Fruit fly (Drosophila melanogaster) whole organism, embryonic: ENCODE results near the gene CG31189.
A peak's percentile ranks its signal among the peaks of the same experiment; 100 is the strongest.

ENCODE experiments used
- CG10274 ChIP-seq: fragments of 200-800 bp; sonication (Bioruptor generic); optimal IDR thresholded peaks from 3 replicates; lab custom pipeline; 2017; ENCODE audit warnings: missing biosample characterization, mild to moderate bottlenecking, missing genetic modification characterization
- CG10979 ChIP-seq: fragments of 200-800 bp; sonication (Bioruptor generic); optimal IDR thresholded peaks from 2 replicates; lab custom pipeline; 2018; ENCODE audit warnings: missing biosample characterization, mild to moderate bottlenecking, missing genetic modification characterization, moderate library complexity
- CG11560 ChIP-seq: fragments of 200-800 bp; sonication (Bioruptor generic); IDR thresholded peaks from 3 replicates; pipeline ENCODE4 v1.3.6; 2022; ENCODE audit warnings: missing biosample characterization, missing genetic modification characterization
- CG13123 ChIP-seq: fragments of 200-800 bp; sonication (Bioruptor generic); optimal IDR thresholded peaks from 2 replicates; lab custom pipeline; 2016; ENCODE audit warnings: missing biosample characterization, missing genetic modification characterization
- CG13775 ChIP-seq: fragments of 200-800 bp; sonication (Bioruptor generic); optimal IDR thresholded peaks from 3 replicates; lab custom pipeline; 2017; ENCODE audit warnings: missing biosample characterization, mild to moderate bottlenecking, missing genetic modification characterization
- CG14667 ChIP-seq: fragments of 200-800 bp; sonication (Bioruptor generic); IDR thresholded peaks from 2 replicates; pipeline ENCODE4 v1.3.6; 2022; ENCODE audit warnings: missing biosample characterization, missing genetic modification characterization
- CG30431 ChIP-seq: fragments of 200-800 bp; sonication (Bioruptor generic); optimal IDR thresholded peaks from 2 replicates; lab custom pipeline; 2017; ENCODE audit warnings: missing biosample characterization, missing genetic modification characterization
- CG3163 ChIP-seq: fragments of 200-800 bp; sonication (Bioruptor generic); optimal IDR thresholded peaks from 3 replicates; lab custom pipeline; 2016; ENCODE audit warnings: missing biosample characterization, missing genetic modification characterization
- CG3726 ChIP-seq: fragments of 200-800 bp; sonication (Bioruptor generic); IDR thresholded peaks from 3 replicates; pipeline ENCODE4, ENCODE4 v1.3.6; 2022; ENCODE audit warnings: missing biosample characterization, missing genetic modification characterization
- CG6683 ChIP-seq: fragments of 200-800 bp; sonication (Bioruptor generic); optimal IDR thresholded peaks from 2 replicates; lab custom pipeline; 2017; ENCODE audit warnings: missing biosample characterization, mild to moderate bottlenecking, missing genetic modification characterization, missing genetic modification reagents
- CG8924 ChIP-seq: fragments of 200-800 bp; optimal IDR thresholded peaks from 3 replicates; lab custom pipeline; 2019; ENCODE audit warnings: missing biosample characterization, mild to moderate bottlenecking, missing genetic modification characterization, moderate library complexity
- CG8944 ChIP-seq: fragments of 200-800 bp; sonication (Bioruptor generic); optimal IDR thresholded peaks from 3 replicates; lab custom pipeline; 2016; ENCODE audit warnings: missing biosample characterization, missing genetic modification characterization
- CG9437 ChIP-seq: fragments of 200-800 bp; sonication (Bioruptor generic); optimal IDR thresholded peaks from 2 replicates; lab custom pipeline; 2018; ENCODE audit warnings: missing biosample characterization, mild to moderate bottlenecking, missing genetic modification characterization
- CG9797 ChIP-seq: fragments of 200-800 bp; sonication (Bioruptor generic); optimal IDR thresholded peaks from 3 replicates; lab custom pipeline; 2018; ENCODE audit warnings: missing biosample characterization, mild to moderate bottlenecking, missing genetic modification characterization
- Dip2 ChIP-seq: fragments of 200-800 bp; sonication (Bioruptor generic); IDR thresholded peaks from 2 replicates; pipeline ENCODE4 v1.3.6; 2022; ENCODE audit warnings: missing biosample characterization, missing genetic modification characterization
- Ets65A ChIP-seq: fragments of 200-800 bp; sonication (Bioruptor generic); peaks from one replicate; lab custom pipeline; 2016; ENCODE audit warnings: missing biosample characterization, missing genetic modification characterization
- GATAe ChIP-seq: fragments of 200-800 bp; sonication (Bioruptor generic); conservative IDR thresholded peaks from 2 replicates; pipeline ENCODE4 v1.3.6; 2022; ENCODE audit warnings: missing biosample characterization, missing genetic modification characterization
- Hey ChIP-seq: fragments of 200-800 bp; sonication (Bioruptor generic); optimal IDR thresholded peaks from 3 replicates; lab custom pipeline; 2018; ENCODE audit warnings: missing biosample characterization, mild to moderate bottlenecking, missing genetic modification characterization
- Hmx ChIP-seq: fragments of 200-800 bp; sonication (Bioruptor generic); optimal IDR thresholded peaks from 2 replicates; lab custom pipeline; 2016; ENCODE audit warnings: missing biosample characterization, missing genetic modification characterization
- Hr78 ChIP-seq, 2 experiments: fragments of 200-800 bp in 1 of 2; fragments of >200 bp in 1 of 2; sonication (Bioruptor generic) in 1 of 2; optimal IDR thresholded peaks; 2 replicates each; lab custom pipeline; 2017 to 2019; ENCODE audit warnings: missing biosample characterization in 2 of 2, missing genetic modification characterization in 2 of 2, mild to moderate bottlenecking in 1 of 2, moderate library complexity in 1 of 2
- MTF-1 ChIP-seq: fragments of 200-800 bp; sonication (Bioruptor generic); optimal IDR thresholded peaks from 2 replicates; lab custom pipeline; 2018; ENCODE audit warnings: missing biosample characterization, mild to moderate bottlenecking, missing genetic modification characterization, borderline replicate concordance
- Mad ChIP-seq: fragments of 200-800 bp; sonication (Bioruptor generic); optimal IDR thresholded peaks from 2 replicates; lab custom pipeline; 2016; ENCODE audit warnings: missing biosample characterization, missing genetic modification characterization
- Nf-YB ChIP-seq: fragments of 200-800 bp; sonication (Bioruptor generic); optimal IDR thresholded peaks from 3 replicates; lab custom pipeline; 2019; ENCODE audit warnings: missing biosample characterization, mild to moderate bottlenecking, missing genetic modification characterization, moderate library complexity
- Nf-YC ChIP-seq: fragments of 200-800 bp; optimal IDR thresholded peaks from 3 replicates; lab custom pipeline; 2019; ENCODE audit warnings: missing biosample characterization, mild to moderate bottlenecking, missing genetic modification characterization, moderate library complexity
- Oli ChIP-seq: fragments of 200-800 bp; sonication (Bioruptor generic); optimal IDR thresholded peaks from 2 replicates; lab custom pipeline; 2018; ENCODE audit warnings: missing biosample characterization, mild to moderate bottlenecking, missing genetic modification characterization, moderate library complexity
- Pdp1 ChIP-seq, 2 experiments: fragments of 200-800 bp; sonication (Bioruptor generic); optimal IDR thresholded peaks; 3 replicates each; lab custom pipeline; 2016; ENCODE audit warnings: missing biosample characterization in 2 of 2, missing genetic modification characterization in 2 of 2, mild to moderate bottlenecking in 1 of 2, moderate library complexity in 1 of 2
- Rfx ChIP-seq: fragments of 200-800 bp; sonication (Bioruptor generic); IDR thresholded peaks from 2 replicates; pipeline ENCODE4 v1.3.6; 2022; ENCODE audit warnings: missing biosample characterization, missing genetic modification characterization
- Spps ChIP-seq: fragments of 200-800 bp; sonication (Bioruptor generic); optimal IDR thresholded peaks from 2 replicates; lab custom pipeline; 2018; ENCODE audit warnings: missing biosample characterization, mild to moderate bottlenecking, missing genetic modification characterization
- Stat92E ChIP-seq, 3 experiments: fragments of >200 bp in 2 of 3; fragments of 200-800 bp in 1 of 3; sonication (Bioruptor generic) in 1 of 3; optimal IDR thresholded peaks; 2 replicates each; lab custom pipeline; 2017 to 2019; ENCODE audit warnings: missing biosample characterization in 3 of 3, missing genetic modification characterization in 3 of 3, mild to moderate bottlenecking in 1 of 3, moderate library complexity in 1 of 3
- Taf1 ChIP-seq: fragments of 200-800 bp; sonication (Bioruptor generic); IDR thresholded peaks from 2 replicates; pipeline ENCODE4 v1.3.6; 2022; ENCODE audit warnings: missing biosample characterization, missing genetic modification characterization
- ac ChIP-seq: fragments of 200-800 bp; sonication (Bioruptor generic); optimal IDR thresholded peaks from 3 replicates; lab custom pipeline; 2017; ENCODE audit warnings: missing biosample characterization, mild to moderate bottlenecking, missing genetic modification characterization
- aop ChIP-seq: fragments of 200-800 bp; sonication (Bioruptor generic); IDR thresholded peaks from 2 replicates; pipeline ENCODE4 v1.3.6; 2022; ENCODE audit warnings: missing biosample characterization, missing genetic modification characterization
- cg ChIP-seq: fragments of 200-800 bp; sonication (Bioruptor generic); optimal IDR thresholded peaks from 3 replicates; lab custom pipeline; 2019; ENCODE audit warnings: missing biosample characterization, mild to moderate bottlenecking, missing genetic modification characterization, moderate library complexity
- chinmo ChIP-seq: fragments of 200-800 bp; sonication (Bioruptor generic); IDR thresholded peaks from 4 replicates; pipeline ENCODE4 v1.3.6; 2022; ENCODE audit warnings: missing biosample characterization, missing genetic modification characterization; ENCODE audit not compliant: partially characterized antibody
- crc ChIP-seq: fragments of 200-800 bp; sonication (Bioruptor generic); optimal IDR thresholded peaks from 2 replicates; lab custom pipeline; 2016; ENCODE audit warnings: missing biosample characterization, missing genetic modification characterization
- dmrt99B ChIP-seq: fragments of 200-800 bp; sonication (Bioruptor generic); optimal IDR thresholded peaks from 2 replicates; lab custom pipeline; 2018; ENCODE audit warnings: missing biosample characterization, mild to moderate bottlenecking, missing genetic modification characterization, moderate library complexity
- ems ChIP-seq: fragments of 200-800 bp; sonication (Bioruptor generic); optimal IDR thresholded peaks from 3 replicates; lab custom pipeline; 2016; ENCODE audit warnings: missing biosample characterization, missing genetic modification characterization
- en ChIP-seq: fragments of 200-800 bp; sonication (Bioruptor generic); optimal IDR thresholded peaks from 2 replicates; lab custom pipeline; 2016; ENCODE audit warnings: missing biosample characterization, missing genetic modification characterization
- eyg ChIP-seq: fragments of 200-800 bp; sonication (Bioruptor generic); optimal IDR thresholded peaks from 3 replicates; lab custom pipeline; 2016; ENCODE audit warnings: missing biosample characterization, missing genetic modification characterization
- kni ChIP-seq: fragments of 200-800 bp; sonication (Bioruptor generic); optimal IDR thresholded peaks from 3 replicates; lab custom pipeline; 2017; ENCODE audit warnings: mild to moderate bottlenecking, missing biosample characterization, missing genetic modification reagents, missing genetic modification characterization
- mirr ChIP-seq: fragments of 200-800 bp; sonication (Bioruptor generic); optimal IDR thresholded peaks from 3 replicates; lab custom pipeline; 2018; ENCODE audit warnings: missing biosample characterization, mild to moderate bottlenecking, missing genetic modification characterization
- pan ChIP-seq, 4 experiments: fragments of >200 bp in 3 of 4; fragments of 200-800 bp in 1 of 4; sonication (Bioruptor generic) in 1 of 4; optimal IDR thresholded peaks in 3 of 4; IDR thresholded peaks in 1 of 4; 2 replicates each; pipeline versions ENCODE4 v1.3.6 to Lab custom; 2017 to 2022; ENCODE audit warnings: missing biosample characterization in 2 of 4, missing genetic modification characterization in 2 of 4, mixed read lengths in 1 of 4
- rib ChIP-seq: fragments of 200-800 bp; sonication (Bioruptor generic); IDR thresholded peaks from 2 replicates; pipeline ENCODE4 v1.3.6; 2022; ENCODE audit warnings: missing biosample characterization, missing genetic modification characterization
- run ChIP-seq: fragments of 200-800 bp; sonication (Bioruptor generic); optimal IDR thresholded peaks from 3 replicates; lab custom pipeline; 2018; ENCODE audit warnings: missing biosample characterization, mild to moderate bottlenecking, missing genetic modification characterization
- schlank ChIP-seq: fragments of 200-800 bp; sonication (Bioruptor generic); optimal IDR thresholded peaks from 2 replicates; lab custom pipeline; 2018; ENCODE audit warnings: missing biosample characterization, mild to moderate bottlenecking, missing genetic modification characterization
- scrt ChIP-seq: fragments of 200-800 bp; sonication (Bioruptor generic); optimal IDR thresholded peaks from 2 replicates; lab custom pipeline; 2018; ENCODE audit warnings: missing biosample characterization, mild to moderate bottlenecking, missing genetic modification characterization, moderate library complexity
- slp2 ChIP-seq: fragments of 200-800 bp; sonication (Bioruptor generic); optimal IDR thresholded peaks from 2 replicates; lab custom pipeline; 2016; ENCODE audit warnings: missing biosample characterization, missing genetic modification characterization
- sna ChIP-seq: fragments of 200-800 bp; sonication (Bioruptor generic); IDR thresholded peaks from 2 replicates; pipeline ENCODE4 v1.3.6; 2022; ENCODE audit warnings: missing biosample characterization, missing genetic modification characterization; ENCODE audit not compliant: partially characterized antibody
- sr ChIP-seq: fragments of 200-800 bp; sonication (Bioruptor generic); IDR thresholded peaks from 3 replicates; pipeline ENCODE4 v1.3.6; 2022; ENCODE audit warnings: missing biosample characterization, missing genetic modification characterization
- tgo ChIP-seq: fragments of 200-800 bp; sonication (Bioruptor generic); IDR thresholded peaks from 3 replicates; pipeline ENCODE4 v1.3.6; 2022; ENCODE audit warnings: missing biosample characterization, missing genetic modification characterization
- usp ChIP-seq: fragments of >200 bp; optimal IDR thresholded peaks from 2 replicates; lab custom pipeline; 2017; ENCODE audit warnings: missing biosample characterization, missing genetic modification characterization

Gene CG31189

DNA sequence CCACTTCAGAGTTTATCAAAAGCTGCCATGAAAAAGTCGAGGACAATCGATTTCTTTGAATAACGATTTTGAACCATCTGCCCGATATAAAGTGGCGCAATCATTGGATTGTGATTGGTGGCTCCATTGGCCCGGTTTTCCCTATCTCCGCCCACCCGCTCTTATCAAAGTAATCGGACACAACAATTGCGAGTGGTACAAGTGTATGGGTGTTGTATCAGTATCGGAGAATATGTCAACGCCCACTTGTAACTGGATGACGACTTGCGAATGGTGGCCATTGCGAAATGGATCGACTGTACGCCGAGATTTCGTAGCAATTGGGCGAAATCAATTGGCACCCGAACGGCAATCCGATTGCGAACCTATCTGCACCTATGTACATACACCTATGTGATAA lies 31.9 kb upstream of the CG31189 start:
- TF ChIP-seq GATAe (GFP tag; lab: Robert Waterston, UW), result peak; percentile 57; the same call in 1 of the 2 replicates
- peak; percentile 92 for TF ChIP-seq Nf-YC (tag; lab: Kevin White, UChicago)
- TF ChIP-seq CG13123 (GFP tag; lab: Kevin White, UChicago), result no peak
- TF ChIP-seq ems (GFP tag; lab: Kevin White, UChicago), result no peak
- no peak for TF ChIP-seq run
- no peak for TF ChIP-seq Mad (GFP tag; lab: Kevin White, UChicago)
- no peak for TF ChIP-seq usp (GFP tag; lab: Kevin White, UChicago)
- no peak for TF ChIP-seq Oli
- no peak for TF ChIP-seq schlank (tag; lab: Kevin White, UChicago)
- TF ChIP-seq tgo, result no peak
- no peak for TF ChIP-seq Rfx (GFP tag; lab: Robert Waterston, UW)
- no peak for TF ChIP-seq CG6683
- TF ChIP-seq pan (optimal IDR thresholded peaks at IDR 0.05; lab: Kevin White, UChicago), result no peak
- no peak for TF ChIP-seq pan (GFP tag; optimal IDR thresholded peaks at IDR 0.05 in 1 of 2, IDR thresholded peaks at IDR 0.05 in 1 of 2)
- TF ChIP-seq aop (GFP tag; lab: Robert Waterston, UW), result no peak
- TF ChIP-seq sna (GFP tag; lab: Robert Waterston, UW), result no peak
- TF ChIP-seq cg (GFP tag; lab: Kevin White, UChicago), result peak; percentile 1
- no peak for TF ChIP-seq dmrt99B (tag; lab: Kevin White, UChicago)
- TF ChIP-seq Taf1 (GFP tag; lab: Robert Waterston, UW), result no peak
- TF ChIP-seq MTF-1, result no peak
- no peak for TF ChIP-seq ac
- TF ChIP-seq CG8944 (GFP tag; lab: Kevin White, UChicago), result no peak
- peak; percentile 13 for TF ChIP-seq mirr (GFP tag; lab: Kevin White, UChicago)
- no peak for TF ChIP-seq CG14667 (GFP tag; lab: Robert Waterston, UW)
- TF ChIP-seq eyg (GFP tag; lab: Kevin White, UChicago), result no peak
- TF ChIP-seq Hey (tag; lab: Kevin White, UChicago), result no peak
- TF ChIP-seq CG8924, result no peak
- no peak for TF ChIP-seq scrt (GFP tag; lab: Kevin White, UChicago)
- TF ChIP-seq CG13775 (GFP tag; lab: Kevin White, UChicago), result no peak
- no peak for TF ChIP-seq kni
- no peak for TF ChIP-seq Stat92E (GFP tag; optimal IDR thresholded peaks at IDR 0.05; lab: Kevin White, UChicago)
- no peak for TF ChIP-seq CG11560
- TF ChIP-seq CG10979, result no peak
- no peak for TF ChIP-seq CG9797 (GFP tag; lab: Kevin White, UChicago)
- no peak for TF ChIP-seq sr (GFP tag; lab: Robert Waterston, UW)
- no peak for TF ChIP-seq Pdp1 (GFP tag; optimal IDR thresholded peaks at IDR 0.05; lab: Kevin White, UChicago)
- TF ChIP-seq Hmx (GFP tag; lab: Kevin White, UChicago), result no peak
- no peak for TF ChIP-seq crc (GFP tag; lab: Kevin White, UChicago)
- TF ChIP-seq Ets65A, result peak; percentile 23
- TF ChIP-seq slp2, result no peak
- no peak for TF ChIP-seq en (GFP tag; lab: Kevin White, UChicago)
- no peak for TF ChIP-seq chinmo (GFP tag; lab: Robert Waterston, UW)
- TF ChIP-seq CG9437 (GFP tag; lab: Kevin White, UChicago), result no peak
- no peak for TF ChIP-seq CG3726
- no peak for TF ChIP-seq Dip2
- no peak for TF ChIP-seq CG10274 (GFP tag; lab: Kevin White, UChicago)
- TF ChIP-seq rib (GFP tag; lab: Robert Waterston, UW), result no peak
- TF ChIP-seq Spps (tag; lab: Kevin White, UChicago), result no peak
- TF ChIP-seq Nf-YB, result peak; percentile 89
- TF ChIP-seq Hr78 (GFP tag; optimal IDR thresholded peaks at IDR 0.05; lab: Kevin White, UChicago), result no peak
- TF ChIP-seq CG3163, result no peak
- TF ChIP-seq CG30431 (GFP tag; lab: Kevin White, UChicago), result no peak
- TF ChIP-seq, all 482 proteins: peak for 6
